Worm (Caenorhabditis elegans) whole organism, early embryonic: ENCODE data around the gene tbx-11.

Source experiments
- hmg-4 ChIP-seq: fragments of 200-800 bp; sonication (Bioruptor generic); optimal IDR thresholded peaks from 2 replicates; lab custom pipeline; 2018; ENCODE audit warnings: mild to moderate bottlenecking, missing genetic modification characterization, missing compliant biosample characterization
- hnd-1 ChIP-seq: sonication (generic microtip); optimal IDR thresholded peaks from 2 replicates; lab custom pipeline; 2016; ENCODE audit warnings: missing genetic modification characterization, missing compliant biosample characterization
- tbx-37 ChIP-seq: fragments of 200-800 bp; sonication (Bioruptor generic); conservative IDR thresholded peaks from 2 replicates; pipeline ENCODE4 v1.3.6; 2022; ENCODE audit warnings: missing genetic modification reagents, missing genetic modification characterization, missing compliant biosample characterization

tbx-11 gene

DNA sequence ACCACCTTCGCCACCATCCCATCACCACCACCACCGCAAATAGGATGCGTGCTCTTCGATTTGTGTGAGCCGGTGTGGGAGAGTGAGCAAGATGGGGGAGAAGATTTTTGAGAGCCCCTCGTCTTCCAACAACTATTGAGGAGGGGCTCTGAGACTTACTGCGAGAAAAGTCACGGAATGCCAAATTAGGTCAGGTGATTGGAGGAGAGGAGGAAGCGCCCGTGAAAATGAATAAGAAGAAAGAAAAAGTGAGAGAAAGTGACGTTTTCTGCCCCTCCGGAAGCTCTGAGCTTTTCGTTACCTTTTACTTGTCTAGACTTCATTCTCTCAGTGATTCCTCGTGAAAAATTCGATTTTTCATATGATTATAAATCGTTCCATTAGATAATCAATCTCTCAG is 48.1 kb downstream of the tbx-11 start:
- TF ChIP-seq hmg-4 (GFP tag; lab: Kevin White, UChicago) (no peak), tbx-37 (GFP tag; lab: Robert Waterston, UW) (no peak), hnd-1 (no peak)
